Worm (Caenorhabditis elegans) whole organism, L1 larva: ENCODE measurements around the gene K09E2.3.
A peak's percentile ranks its signal among the peaks of the same experiment; 100 is the strongest.

Experiments
- C04F5.9 ChIP-seq: sonication (generic microtip); optimal IDR thresholded peaks from 2 replicates; lab custom pipeline; 2016; ENCODE audit warnings: missing genetic modification characterization, missing compliant biosample characterization
- F16B12.6 ChIP-seq: fragments of 150-350 bp; optimal IDR thresholded peaks from 2 replicates; lab custom pipeline; 2014; ENCODE audit warnings: missing biosample characterization, missing genetic modification characterization
- alr-1 ChIP-seq: fragments of 200-800 bp; sonication (Bioruptor generic); optimal IDR thresholded peaks from 2 replicates; lab custom pipeline; 2018; ENCODE audit warnings: borderline replicate concordance, mild to moderate bottlenecking, missing genetic modification characterization, missing compliant biosample characterization
- aly-2 ChIP-seq: fragments of 150-350 bp; optimal IDR thresholded peaks from 2 replicates; lab custom pipeline; 2014; ENCODE audit warnings: missing biosample characterization, missing genetic modification characterization
- blmp-1 ChIP-seq: fragments of 150-350 bp; optimal IDR thresholded peaks from 2 replicates; lab custom pipeline; 2014; ENCODE audit warnings: missing biosample characterization, missing genetic modification characterization
- ceh-63 ChIP-seq: fragments of 200-800 bp; sonication (Bioruptor generic); optimal IDR thresholded peaks from 2 replicates; lab custom pipeline; 2018; ENCODE audit warnings: mild to moderate bottlenecking, missing genetic modification characterization, missing compliant biosample characterization
- ceh-90 ChIP-seq: sonication (generic microtip); optimal IDR thresholded peaks from 2 replicates; lab custom pipeline; 2016; ENCODE audit warnings: missing genetic modification characterization, missing compliant biosample characterization
- ces-1 ChIP-seq: fragments of 150-350 bp; optimal IDR thresholded peaks from 2 replicates; lab custom pipeline; 2014; ENCODE audit warnings: missing biosample characterization, missing genetic modification reagents, missing genetic modification characterization
- dsc-1 ChIP-seq: sonication (generic microtip); optimal IDR thresholded peaks from 2 replicates; lab custom pipeline; 2016; ENCODE audit warnings: mild to moderate bottlenecking, missing genetic modification characterization, missing compliant biosample characterization
- efl-1 ChIP-seq, 4 experiments: fragments of 150-350 bp; optimal IDR thresholded peaks in 3 of 4; peaks in 1 of 4; 1 replicate in 1 of 4; 2 replicates in 3 of 4; lab custom pipeline; 2014; ENCODE audit warnings: missing biosample characterization in 2 of 4, missing genetic modification characterization in 2 of 4, missing genetic modification reagents in 2 of 4
- elt-3 ChIP-seq, 6 experiments: fragments of 150-350 bp in 1 of 6; sonication (generic microtip); optimal IDR thresholded peaks; 2 replicates each; lab custom pipeline; 2017 to 2018; ENCODE audit warnings: missing biosample characterization in 6 of 6, missing genetic modification characterization in 6 of 6, inconsistent platforms in 1 of 6
- fkh-10 ChIP-seq: sonication (generic microtip); optimal IDR thresholded peaks from 2 replicates; lab custom pipeline; 2017; ENCODE audit warnings: missing biosample characterization, missing genetic modification reagents, missing genetic modification characterization
- fkh-4 ChIP-seq: sonication (generic microtip); optimal IDR thresholded peaks from 2 replicates; lab custom pipeline; 2016; ENCODE audit warnings: missing compliant biosample characterization, missing genetic modification characterization, borderline replicate concordance
- grh-1 ChIP-seq: fragments of 200-800 bp; sonication (Bioruptor generic); IDR thresholded peaks from 2 replicates; pipeline ENCODE4 v1.3.6; 2022; ENCODE audit warnings: missing genetic modification reagents, missing genetic modification characterization, missing compliant biosample characterization
- hlh-17 ChIP-seq: fragments of 200-800 bp; sonication (Bioruptor generic); optimal IDR thresholded peaks from 2 replicates; lab custom pipeline; 2018; ENCODE audit warnings: missing genetic modification characterization, mild to moderate bottlenecking, missing compliant biosample characterization, moderate library complexity, borderline replicate concordance
- hpl-2 ChIP-seq: fragments of 150-350 bp; optimal IDR thresholded peaks from 2 replicates; lab custom pipeline; 2014; ENCODE audit warnings: missing biosample characterization, missing genetic modification reagents, missing genetic modification characterization
- lin-14 ChIP-seq: fragments of 200-800 bp; sonication (Bioruptor generic); optimal IDR thresholded peaks from 2 replicates; lab custom pipeline; 2018; ENCODE audit warnings: mild to moderate bottlenecking, missing genetic modification characterization, moderate library complexity, missing compliant biosample characterization
- lin-15B ChIP-seq: fragments of 150-350 bp; sonication (generic microtip); optimal IDR thresholded peaks from 3 replicates; lab custom pipeline; 2014; ENCODE audit warnings: missing biosample characterization, missing genetic modification characterization
- lin-35 ChIP-seq, 2 experiments: fragments of 150-350 bp; optimal IDR thresholded peaks; 2 replicates each; lab custom pipeline; 2014; ENCODE audit warnings: missing biosample characterization in 2 of 2, missing genetic modification characterization in 2 of 2, missing genetic modification reagents in 2 of 2
- lin-39 ChIP-seq: fragments of 150-350 bp; optimal IDR thresholded peaks from 2 replicates; lab custom pipeline; 2014; ENCODE audit warnings: missing biosample characterization, missing genetic modification reagents, missing genetic modification characterization
- lir-3 ChIP-seq: sonication (generic microtip); optimal IDR thresholded peaks from 2 replicates; lab custom pipeline; 2016; ENCODE audit warnings: mild to moderate bottlenecking, missing genetic modification characterization, moderate library complexity, missing compliant biosample characterization; ENCODE audit not compliant: poor library complexity
- lsy-2 ChIP-seq, 2 experiments: fragments of 150-350 bp; optimal IDR thresholded peaks; 2 replicates each; lab custom pipeline; 2014; ENCODE audit warnings: missing biosample characterization in 2 of 2, missing genetic modification characterization in 2 of 2
- mab-9 ChIP-seq: fragments of 200-800 bp; sonication (Bioruptor generic); IDR thresholded peaks from 2 replicates; pipeline ENCODE4 v1.3.6; 2022; ENCODE audit warnings: missing genetic modification reagents, missing genetic modification characterization, missing compliant biosample characterization
- mdl-1 ChIP-seq, 2 experiments: fragments of 150-350 bp; optimal IDR thresholded peaks; 2 replicates each; lab custom pipeline; 2014 to 2017; ENCODE audit warnings: missing biosample characterization in 2 of 2, missing genetic modification characterization in 2 of 2, inconsistent platforms in 1 of 2
- mef-2 ChIP-seq: fragments of 150-350 bp; optimal IDR thresholded peaks from 2 replicates; lab custom pipeline; 2014; ENCODE audit warnings: missing biosample characterization, missing genetic modification characterization
- nhr-11 ChIP-seq: fragments of 150-350 bp; optimal IDR thresholded peaks from 2 replicates; lab custom pipeline; 2014; ENCODE audit warnings: missing biosample characterization, missing genetic modification characterization
- nhr-19 ChIP-seq: fragments of 200-800 bp; sonication (Bioruptor generic); conservative IDR thresholded peaks from 2 replicates; pipeline ENCODE4 v1.3.6; 2022; ENCODE audit warnings: missing genetic modification characterization, missing compliant biosample characterization
- nhr-20 ChIP-seq: sonication (generic microtip); optimal IDR thresholded peaks from 2 replicates; lab custom pipeline; 2016; ENCODE audit warnings: mild to moderate bottlenecking, missing genetic modification characterization, missing compliant biosample characterization
- nhr-237 ChIP-seq: fragments of 150-350 bp; optimal IDR thresholded peaks from 2 replicates; lab custom pipeline; 2014; ENCODE audit warnings: missing biosample characterization, missing genetic modification characterization
- nhr-71 ChIP-seq: sonication (generic microtip); optimal IDR thresholded peaks from 2 replicates; lab custom pipeline; 2016; ENCODE audit warnings: mild to moderate bottlenecking, missing genetic modification characterization, moderate library complexity, missing compliant biosample characterization
- nhr-76 ChIP-seq: sonication (generic microtip); optimal IDR thresholded peaks from 2 replicates; lab custom pipeline; 2017; ENCODE audit warnings: missing biosample characterization, missing genetic modification characterization
- nhr-77 ChIP-seq: fragments of 150-350 bp; optimal IDR thresholded peaks from 2 replicates; lab custom pipeline; 2014; ENCODE audit warnings: missing biosample characterization, missing genetic modification characterization
- nhr-84 ChIP-seq: sonication (generic microtip); optimal IDR thresholded peaks from 2 replicates; lab custom pipeline; 2017; ENCODE audit warnings: missing biosample characterization, missing genetic modification characterization
- nhr-85 ChIP-seq: sonication (generic microtip); peaks from one replicate; lab custom pipeline; 2016; ENCODE audit warnings: missing genetic modification characterization, inconsistent platforms, missing compliant biosample characterization
- nhr-90 ChIP-seq: sonication (generic microtip); optimal IDR thresholded peaks from 2 replicates; lab custom pipeline; 2016; ENCODE audit warnings: mild to moderate bottlenecking, missing genetic modification characterization, missing compliant biosample characterization; ENCODE audit not compliant: poor library complexity
- pag-3 ChIP-seq: sonication (generic microtip); optimal IDR thresholded peaks from 2 replicates; lab custom pipeline; 2017; ENCODE audit warnings: missing genetic modification characterization, mild to moderate bottlenecking, missing compliant biosample characterization, antibody characterized with exemption, borderline replicate concordance; ENCODE audit not compliant: insufficient read depth
- pax-3 ChIP-seq: fragments of 200-800 bp; sonication (Bioruptor generic); optimal IDR thresholded peaks from 2 replicates; lab custom pipeline; 2018; ENCODE audit warnings: mild to moderate bottlenecking, missing genetic modification characterization, moderate library complexity, missing compliant biosample characterization
- pqm-1 ChIP-seq: sonication (generic microtip); optimal IDR thresholded peaks from 3 replicates; lab custom pipeline; 2017; ENCODE audit warnings: missing biosample characterization, missing genetic modification characterization
- snpc-4 ChIP-seq: fragments of 150-350 bp; optimal IDR thresholded peaks from 2 replicates; lab custom pipeline; 2014; ENCODE audit warnings: missing biosample characterization, missing genetic modification characterization
- snu-23 ChIP-seq: sonication (generic microtip); optimal IDR thresholded peaks from 2 replicates; lab custom pipeline; 2016; ENCODE audit warnings: missing genetic modification characterization, missing compliant biosample characterization
- sup-37 ChIP-seq: fragments of 200-800 bp; sonication (Bioruptor generic); optimal IDR thresholded peaks from 2 replicates; lab custom pipeline; 2018; ENCODE audit warnings: mild to moderate bottlenecking, missing genetic modification characterization, missing compliant biosample characterization
- tbx-2 ChIP-seq: sonication (generic microtip); optimal IDR thresholded peaks from 2 replicates; lab custom pipeline; 2016; ENCODE audit warnings: missing genetic modification characterization, missing compliant biosample characterization
- tlp-1 ChIP-seq: fragments of 150-350 bp; optimal IDR thresholded peaks from 2 replicates; lab custom pipeline; 2014; ENCODE audit warnings: missing biosample characterization, missing genetic modification characterization
- unc-130 ChIP-seq: fragments of 150-350 bp; optimal IDR thresholded peaks from 2 replicates; lab custom pipeline; 2017; ENCODE audit warnings: missing biosample characterization, missing genetic modification characterization, inconsistent platforms
- unc-30 ChIP-seq: sonication (generic microtip); optimal IDR thresholded peaks from 2 replicates; lab custom pipeline; 2017; ENCODE audit warnings: missing biosample characterization, missing genetic modification characterization
- unc-62 ChIP-seq: fragments of 150-350 bp; optimal IDR thresholded peaks from 2 replicates; lab custom pipeline; 2014; ENCODE audit warnings: missing biosample characterization, missing genetic modification reagents, missing genetic modification characterization
- unc-86 ChIP-seq: sonication (generic microtip); optimal IDR thresholded peaks from 2 replicates; lab custom pipeline; 2016; ENCODE audit warnings: missing genetic modification characterization, missing compliant biosample characterization
- ztf-11 ChIP-seq, 2 experiments: sonication (generic microtip); optimal IDR thresholded peaks; 2 replicates each; lab custom pipeline; 2016 to 2017; ENCODE audit warnings: missing genetic modification characterization in 2 of 2, missing biosample characterization in 1 of 2, missing compliant biosample characterization in 1 of 2

The K09E2.3 gene

DNA sequence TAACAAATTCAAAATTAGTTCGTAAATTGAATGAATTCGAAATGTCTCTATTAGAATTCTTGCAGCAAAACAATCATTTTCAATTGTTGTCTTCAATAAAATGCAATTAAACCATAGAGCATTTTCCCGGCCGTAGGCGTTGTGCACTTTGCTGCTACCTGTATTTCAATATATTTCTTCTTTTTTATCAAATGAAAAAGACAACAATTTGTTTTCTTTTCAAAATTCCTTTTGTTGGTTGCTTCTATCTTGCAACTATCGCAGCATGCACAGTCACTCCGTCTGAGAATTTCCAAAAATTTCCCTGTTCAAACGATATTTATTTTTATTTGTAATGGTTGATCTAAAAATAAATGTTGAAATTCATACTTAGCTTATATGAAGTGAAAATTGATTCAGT lies 2.3 kb downstream of the K09E2.3 start:
- TF ChIP-seq lin-15B (tag; lab: Kevin White, UChicago) (no peak), unc-86 (tag; lab: Kevin White, UChicago) (no peak), ztf-11 (tag; optimal IDR thresholded peaks at IDR 0.05; lab: Kevin White, UChicago) (no peak), nhr-11 (tag; lab: Kevin White, UChicago) (no peak), blmp-1 (tag; lab: Kevin White, UChicago) (no peak), sup-37 (GFP tag; lab: Kevin White, UChicago) (no peak), unc-62 (GFP tag; lab: Kevin White, UChicago) (no peak), hlh-17 (GFP tag; lab: Kevin White, UChicago) (no peak), ceh-90 (no peak), nhr-77 (tag; lab: Kevin White, UChicago) (no peak), nhr-85 (no peak), tlp-1 (no peak), alr-1 (tag; lab: Kevin White, UChicago) (no peak), lin-35 (GFP tag; optimal IDR thresholded peaks at IDR 0.05; lab: Kevin White, UChicago) (no peak), mef-2 (tag; lab: Kevin White, UChicago) (no peak)

ce11 chrX:8676088-8676779 lies 3.4 kb downstream of the K09E2.3 start:
- TF ChIP-seq lsy-2 (tag; optimal IDR thresholded peaks at IDR 0.05; lab: Kevin White, UChicago) (no peak), nhr-85 (peak; percentile 92), dsc-1 (tag; lab: Kevin White, UChicago) (no peak), hlh-17 (GFP tag; lab: Kevin White, UChicago) (no peak), F16B12.6 (no peak), snu-23 (GFP tag; lab: Kevin White, UChicago) (peak; percentile 64), nhr-19 (GFP tag; lab: Robert Waterston, UW) (0 out of 2 replicates have a peak, but pooled peaks have one; percentile 13), nhr-84 (tag; lab: Kevin White, UChicago) (no peak), fkh-4 (no peak), elt-3 (tag; optimal IDR thresholded peaks at IDR 0.05; lab: Kevin White, UChicago) (peak in 4 of 6 experiments; percentile 69 to 79 (median 70)), nhr-237 (tag; lab: Kevin White, UChicago) (no peak), pax-3 (tag; lab: Kevin White, UChicago) (no peak), ztf-11 (tag; optimal IDR thresholded peaks at IDR 0.05; lab: Kevin White, UChicago) (no peak), efl-1 (optimal IDR thresholded peaks at IDR 0.05; lab: Kevin White, UChicago) (no peak), efl-1 (GFP tag; optimal IDR thresholded peaks at IDR 0.05 in 1 of 2; lab: Kevin White, UChicago) (no peak), pag-3 (tag; lab: Kevin White, UChicago) (no peak), unc-30 (tag; lab: Kevin White, UChicago) (no peak), lin-14 (peak; percentile 75), hpl-2 (no peak), nhr-20 (peak; percentile 89), nhr-76 (no peak), lin-39 (tag; lab: Kevin White, UChicago) (no peak), grh-1 (GFP tag; lab: Robert Waterston, UW) (no peak), snpc-4 (no peak), tbx-2 (tag; lab: Kevin White, UChicago) (no peak), nhr-71 (tag; lab: Kevin White, UChicago) (peak; percentile 74), ces-1 (GFP tag; lab: Kevin White, UChicago) (no peak), lin-35 (GFP tag; optimal IDR thresholded peaks at IDR 0.05; lab: Kevin White, UChicago) (peak in 1 of 2 experiments; percentile 73), lir-3 (tag; lab: Kevin White, UChicago) (no peak), pqm-1 (no peak), ceh-63 (GFP tag; lab: Kevin White, UChicago) (no peak), unc-130 (tag; lab: Kevin White, UChicago) (peak; percentile 47), nhr-90 (peak; percentile 41), mef-2 (tag; lab: Kevin White, UChicago) (no peak), aly-2 (tag; lab: Kevin White, UChicago) (no peak), ceh-90 (no peak), mab-9 (no peak), C04F5.9 (no peak), alr-1 (tag; lab: Kevin White, UChicago) (no peak), mdl-1 (tag; optimal IDR thresholded peaks at IDR 0.05; lab: Kevin White, UChicago) (peak in 1 of 2 experiments; percentile 51), fkh-10 (no peak)
